Worm (Caenorhabditis elegans): ENCODE data around the gene raga-1.

DNA sequence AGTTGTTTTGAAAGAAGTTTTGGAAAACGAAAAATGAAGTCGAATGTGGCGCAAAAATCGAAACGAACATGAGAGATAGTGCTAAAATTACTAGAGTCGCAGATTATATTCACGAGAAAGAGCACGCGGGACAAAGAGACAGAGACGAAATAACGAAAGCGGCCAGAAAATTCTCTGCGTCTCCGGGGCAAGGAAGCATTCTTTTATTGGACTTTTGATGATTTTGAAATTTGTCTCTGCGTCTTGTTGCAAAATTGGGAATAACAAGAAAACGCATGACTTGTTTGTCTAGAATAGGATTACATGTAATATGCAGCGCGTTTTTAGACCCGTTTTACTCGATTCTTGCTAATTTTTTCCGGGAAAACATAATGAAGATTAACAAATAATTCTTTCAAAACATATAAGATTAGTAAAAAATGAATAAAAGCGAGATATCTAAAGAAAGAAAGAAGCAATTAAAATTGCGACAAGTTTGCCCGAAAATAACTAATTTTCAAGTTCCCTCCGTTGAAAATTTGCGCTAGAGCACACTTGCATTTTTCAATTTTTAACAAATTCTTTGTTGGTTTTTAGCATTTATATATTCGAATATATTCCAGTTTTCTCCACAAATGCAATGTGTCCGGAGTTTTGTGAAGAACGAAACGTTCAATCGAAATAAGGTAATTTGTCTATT lies 46.9 kb downstream of the raga-1 start, which contains the start of the genes B0491.6 and pigm-1:
- TF ChIP-seq nhr-77 (tag; optimal IDR thresholded peaks at IDR 0.05) (no peak), nhr-237 (tag; optimal IDR thresholded peaks at IDR 0.05) (no peak), nhr-10 (tag; optimal IDR thresholded peaks at IDR 0.05) (no peak)

Data from whole organism, L4 larva.